Fruit fly (Drosophila melanogaster): Measurements from ENCODE around the gene Oatp74D.

DNA sequence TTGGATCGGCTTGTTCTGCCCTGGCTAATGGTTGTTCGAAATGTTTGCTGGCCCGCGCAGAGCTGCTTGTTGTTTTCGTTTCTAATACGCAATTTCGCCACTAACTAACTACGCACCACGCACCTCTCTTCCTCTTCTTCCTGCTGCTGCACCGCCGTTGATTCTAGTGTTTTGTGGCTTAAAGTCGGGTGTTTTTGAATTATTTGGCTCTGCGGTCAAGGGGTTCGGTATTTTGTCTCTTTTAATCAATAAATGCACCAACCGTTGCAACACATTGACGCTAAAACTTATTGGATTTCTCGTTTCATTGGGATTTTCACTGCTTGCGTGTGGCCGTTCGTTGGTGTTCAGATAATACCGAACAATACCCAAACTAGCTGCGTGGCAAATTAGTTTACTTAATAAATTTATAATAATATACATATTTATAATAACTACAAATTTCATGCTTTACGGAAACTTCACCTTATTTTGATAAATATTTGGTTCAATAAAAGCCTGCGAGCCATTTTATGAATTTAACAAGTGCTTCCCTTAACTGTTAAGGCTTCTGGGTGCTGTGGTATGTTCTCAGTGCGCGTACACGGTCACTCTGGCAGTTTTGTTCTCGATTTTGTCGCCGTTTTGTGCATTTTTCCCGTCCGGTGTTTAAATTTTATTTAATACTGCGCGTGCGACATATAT is 42.7 kb downstream of the Oatp74D start, which contains the start of the genes Edc3 and Nedd4:
- no peak for TF ChIP-seq h (optimal IDR thresholded peaks at IDR 0.05)
- no peak for TF ChIP-seq insv (optimal IDR thresholded peaks at IDR 0.05)
- TF ChIP-seq psq (optimal IDR thresholded peaks at IDR 0.05): no peak
- no peak for TF ChIP-seq Myc (optimal IDR thresholded peaks at IDR 0.05)
- TF ChIP-seq Sin3A (optimal IDR thresholded peaks at IDR 0.05): no peak

Data from Kc167 (cell line).